Worm (Caenorhabditis elegans) whole organism, mixed stage, embryonic: Measurements from ENCODE around the gene phy-3.

ENCODE experiments used
- ces-1 ChIP-seq: fragments of 150-350 bp; optimal IDR thresholded peaks from 2 replicates; lab custom pipeline; 2014; ENCODE audit warnings: missing biosample characterization, missing genetic modification reagents, missing genetic modification characterization
- elt-1 ChIP-seq: sonication (generic microtip); optimal IDR thresholded peaks from 2 replicates; lab custom pipeline; 2017; ENCODE audit warnings: missing genetic modification characterization, mild to moderate bottlenecking, missing compliant biosample characterization, antibody characterized with exemption, moderate library complexity, borderline replicate concordance; ENCODE audit not compliant: insufficient read depth
- flh-1 ChIP-seq: fragments of 200-800 bp; sonication (Bioruptor generic); optimal IDR thresholded peaks from 2 replicates; lab custom pipeline; 2018; ENCODE audit warnings: mild to moderate bottlenecking, missing genetic modification characterization, moderate library complexity, missing compliant biosample characterization
- lsy-2 ChIP-seq: fragments of 150-350 bp; optimal IDR thresholded peaks from 2 replicates; lab custom pipeline; 2014; ENCODE audit warnings: missing biosample characterization, missing genetic modification characterization
- snpc-4 ChIP-seq: fragments of 150-350 bp; optimal IDR thresholded peaks from 2 replicates; lab custom pipeline; 2014; ENCODE audit warnings: missing biosample characterization, missing genetic modification characterization
- unc-62 ChIP-seq: fragments of 150-350 bp; optimal IDR thresholded peaks from 2 replicates; lab custom pipeline; 2014; ENCODE audit warnings: missing biosample characterization, missing genetic modification reagents, missing genetic modification characterization
- ztf-11 ChIP-seq: fragments of 150-350 bp; optimal IDR thresholded peaks from 2 replicates; lab custom pipeline; 2014; ENCODE audit warnings: missing biosample characterization, missing genetic modification characterization

ce11 chrV:16821270-16821737, 11.7 kb upstream of the phy-3 start, which contains the start of gene T20B3.14:
- TF ChIP-seq ces-1 (GFP tag; lab: Kevin White, UChicago) (no peak), ztf-11 (tag; lab: Kevin White, UChicago) (no peak), flh-1 (GFP tag; lab: Kevin White, UChicago) (no peak), lsy-2 (no peak), snpc-4 (tag; lab: Kevin White, UChicago) (no peak), elt-1 (tag; lab: Kevin White, UChicago) (no peak), unc-62 (GFP tag; lab: Kevin White, UChicago) (no peak)
